Fruit fly (Drosophila melanogaster) Kc167 (cell line): ENCODE results near the gene CG1529.

Experiments used
- Myc ChIP-seq: fragments of >200 bp; optimal IDR thresholded peaks from 2 replicates; lab custom pipeline; 2017; ENCODE audit warnings: missing external identifiers
- Sin3A ChIP-seq: fragments of >200 bp; optimal IDR thresholded peaks from 2 replicates; lab custom pipeline; 2018; ENCODE audit warnings: missing external identifiers
- insv ChIP-seq: fragments of >200 bp; optimal IDR thresholded peaks from 3 replicates; lab custom pipeline; 2018; ENCODE audit warnings: missing external identifiers
- psq ChIP-seq: fragments of >200 bp; optimal IDR thresholded peaks from 2 replicates; lab custom pipeline; 2017; ENCODE audit warnings: missing external identifiers

DNA sequence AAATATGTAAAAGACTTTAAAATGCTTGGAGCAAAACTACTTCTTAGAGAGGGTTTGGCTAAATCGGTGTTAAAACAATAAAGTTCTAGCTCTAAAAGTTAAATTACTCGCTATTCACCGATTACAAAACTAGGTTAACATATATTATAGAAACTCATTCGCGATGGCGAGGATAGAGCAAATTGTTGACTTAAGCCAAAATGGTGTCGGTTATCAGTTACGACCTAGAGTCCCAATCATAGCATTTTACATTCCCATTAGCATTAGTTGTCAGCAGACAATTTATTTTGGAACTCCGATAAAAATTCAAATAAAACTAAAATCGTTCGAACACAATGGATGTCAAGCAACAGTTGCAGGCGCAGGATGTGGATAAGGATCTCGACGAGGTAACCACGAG is 47.4 kb downstream of the CG1529 start, which contains the start of gene CG11666:
- TF ChIP-seq psq (no peak), Sin3A (lab: Kevin White, UChicago) (no peak), Myc (lab: Kevin White, UChicago) (no peak), insv (lab: Kevin White, UChicago) (no peak)
